Fruit fly (Drosophila melanogaster): ENCODE data around the gene Nubp2.

Gene Nubp2

DNA sequence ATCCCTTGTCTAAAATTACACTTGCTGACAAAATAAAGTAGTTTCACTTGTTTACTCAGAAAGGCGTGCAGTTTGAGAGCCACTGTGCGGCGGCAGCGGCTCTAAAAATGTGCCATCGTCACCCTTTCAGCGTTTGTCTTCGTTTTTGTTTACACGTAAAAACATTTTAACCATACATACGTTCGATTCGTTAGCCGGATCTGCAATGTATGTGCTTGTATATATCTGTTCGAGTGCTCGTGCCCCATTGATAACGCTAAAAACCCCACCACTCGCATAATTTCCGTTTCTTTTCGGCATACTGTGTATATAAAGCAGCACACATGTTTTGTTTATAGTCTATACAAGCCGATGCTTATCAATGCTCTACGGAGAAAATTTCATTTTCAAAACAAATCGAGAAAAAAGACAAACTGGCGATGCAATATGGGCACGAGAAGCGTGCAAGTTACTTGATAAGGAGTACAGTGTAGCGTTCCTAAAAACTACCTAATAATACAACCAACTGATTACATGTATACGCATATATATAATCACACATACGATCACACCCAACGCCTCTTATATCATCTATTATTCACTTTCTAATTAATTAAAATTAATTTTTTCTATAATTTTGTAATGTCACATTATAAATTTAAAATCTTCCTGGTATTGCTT, 9.7 kb upstream of the Nubp2 start (continued):
- TF ChIP-seq CG2712 (tag; optimal IDR thresholded peaks at IDR 0.05) (peak; percentile 67), Deaf1 (tag; optimal IDR thresholded peaks at IDR 0.05) (peak; percentile 61), pan (optimal IDR thresholded peaks at IDR 0.05) (no peak), pan (GFP tag; optimal IDR thresholded peaks at IDR 0.05 in 1 of 2, IDR thresholded peaks at IDR 0.05 in 1 of 2) (peak in 1 of 2 experiments; percentile 54), CG2120 (GFP tag; optimal IDR thresholded peaks at IDR 0.05) (peak; percentile 19), CG9817 (tag; optimal IDR thresholded peaks at IDR 0.05) (peak; percentile 12), dmrt11E (tag; optimal IDR thresholded peaks at IDR 0.05) (peak; percentile 51), CG6654 (GFP tag; optimal IDR thresholded peaks at IDR 0.05) (peak; percentile 99), Antp (GFP tag; optimal IDR thresholded peaks at IDR 0.05) (no peak), odd (GFP tag; optimal IDR thresholded peaks at IDR 0.05) (no peak), eve (GFP tag; optimal IDR thresholded peaks at IDR 0.05) (peak in 1 of 2 experiments; percentile 72), stc (GFP tag; IDR thresholded peaks at IDR 0.05) (peak; percentile 13; the same call in 1 of the 2 replicates), btn (GFP tag; optimal IDR thresholded peaks at IDR 0.05) (no peak), trem (tag; optimal IDR thresholded peaks at IDR 0.05) (peak; percentile 29), CG13624 (GFP tag; optimal IDR thresholded peaks at IDR 0.05) (no peak)

DNA sequence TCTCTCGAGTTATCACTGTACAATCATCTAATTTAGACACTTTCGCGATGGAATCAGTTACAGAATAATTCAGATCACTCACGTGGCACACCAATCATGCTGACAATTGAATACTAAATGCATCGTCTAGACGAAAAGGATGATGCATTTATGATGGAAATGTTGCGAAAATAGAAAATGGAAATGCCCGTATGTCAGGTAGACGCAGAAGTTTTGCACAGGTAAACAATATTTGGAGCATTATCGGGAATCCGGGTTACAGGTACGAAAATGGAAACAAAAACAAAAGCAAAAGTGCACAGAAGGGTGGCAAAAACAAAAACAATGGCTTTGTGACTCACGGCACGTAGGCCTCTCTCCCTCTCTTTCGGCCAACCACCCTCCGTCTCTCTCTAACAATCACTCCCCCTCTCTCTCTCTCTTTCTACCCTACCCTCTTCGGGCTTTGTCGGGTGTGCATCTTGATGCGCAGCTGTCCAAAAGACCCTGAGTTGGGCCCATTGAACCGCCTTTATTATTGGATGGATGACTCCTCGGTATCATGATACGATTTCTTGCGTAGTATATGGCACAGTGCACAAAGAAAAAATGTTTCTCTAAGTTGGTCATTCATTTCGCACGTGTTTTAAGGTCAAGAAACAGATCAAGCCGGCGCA, 9.1 kb upstream of the Nubp2 start:
- peak; percentile 92 for TF ChIP-seq CG13894 (tag; optimal IDR thresholded peaks at IDR 0.05)
- TF ChIP-seq Deaf1 (tag; optimal IDR thresholded peaks at IDR 0.05): peak; percentile 77
- no peak for TF ChIP-seq CoRest (tag; optimal IDR thresholded peaks at IDR 0.05)
- TF ChIP-seq kay (GFP tag; optimal IDR thresholded peaks at IDR 0.05): peak; percentile 73
- no peak for TF ChIP-seq gcm2 (GFP tag; optimal IDR thresholded peaks at IDR 0.05)
- TF ChIP-seq CG12071 (GFP tag; optimal IDR thresholded peaks at IDR 0.05): peak; percentile 31
- no peak for TF ChIP-seq CG12659 (GFP tag; optimal IDR thresholded peaks at IDR 0.05)
- no peak for TF ChIP-seq hkb (optimal IDR thresholded peaks at IDR 0.05)
- TF ChIP-seq hkb (GFP tag; IDR thresholded peaks at IDR 0.05): peak; percentile 33; the same call in 1 of the 2 replicates
- TF ChIP-seq CG1832 (GFP tag; optimal IDR thresholded peaks at IDR 0.05): peak; percentile 91
- peak; percentile 45; the same call in 1 of the 2 replicates for TF ChIP-seq CG4360 (GFP tag; IDR thresholded peaks at IDR 0.05)
- no peak for TF ChIP-seq CG8290 (GFP tag; optimal IDR thresholded peaks at IDR 0.05)
- TF ChIP-seq CG8290 (tag; optimal IDR thresholded peaks at IDR 0.05): peak; percentile 3 to 39
- TF ChIP-seq CG15479 (GFP tag; optimal IDR thresholded peaks at IDR 0.05): peak; percentile 96
- TF ChIP-seq lilli (GFP tag; optimal IDR thresholded peaks at IDR 0.05): no peak
- TF ChIP-seq cas (GFP tag; IDR thresholded peaks at IDR 0.05): no peak
- peak; percentile 43; the same call in 1 of the 3 replicates for TF ChIP-seq CG6791 (GFP tag; IDR thresholded peaks at IDR 0.05; ENCODE audit: partially characterized antibody)
- peak; percentile 64 for TF ChIP-seq zen (tag; optimal IDR thresholded peaks at IDR 0.05)
- TF ChIP-seq CG2875 (GFP tag; optimal IDR thresholded peaks at IDR 0.05): peak; percentile 8
- peak; percentile 64 for TF ChIP-seq sens (GFP tag)
- no peak for TF ChIP-seq pnt (GFP tag; optimal IDR thresholded peaks at IDR 0.05)
- peak; percentile 54 for TF ChIP-seq da (GFP tag; optimal IDR thresholded peaks at IDR 0.05)
- TF ChIP-seq nerfin-1 (tag; optimal IDR thresholded peaks at IDR 0.05): peak; percentile 14
- peak; percentile 39 for TF ChIP-seq CG8388 (GFP tag; optimal IDR thresholded peaks at IDR 0.05)
- TF ChIP-seq rib (GFP tag; IDR thresholded peaks at IDR 0.05): peak; percentile 45; the same call in 1 of the 2 replicates
- TF ChIP-seq Sin3A (optimal IDR thresholded peaks at IDR 0.05): no peak
- TF ChIP-seq CG2199 (GFP tag; IDR thresholded peaks at IDR 0.05): peak; percentile 86
- TF ChIP-seq CG11723 (GFP tag; optimal IDR thresholded peaks at IDR 0.05): peak; percentile 22
- TF ChIP-seq CG18262 (tag; optimal IDR thresholded peaks at IDR 0.05): no peak
- no peak for TF ChIP-seq usp (GFP tag; optimal IDR thresholded peaks at IDR 0.05)
- peak; percentile 2 for TF ChIP-seq ac (GFP tag; optimal IDR thresholded peaks at IDR 0.05)
- peak in 1 of 2 experiments; percentile 99 for TF ChIP-seq tll (GFP tag; optimal IDR thresholded peaks at IDR 0.05)
- no peak for TF ChIP-seq D19B (GFP tag; optimal IDR thresholded peaks at IDR 0.05)
- TF ChIP-seq D (optimal IDR thresholded peaks at IDR 0.05): peak; percentile 74
- no peak for TF ChIP-seq D (GFP tag; optimal IDR thresholded peaks at IDR 0.05)

Data from whole organism, embryonic.